Fruit fly (Drosophila melanogaster): ENCODE measurements around the gene Atg8b.

The Atg8b gene

dm6 chr3R:17718051-17718693 lies 6.7 kb downstream of the Atg8b start, which contains the start of gene osa:
Gene osa, minus strand, starts transcription at chr3R:17718350.
- TF ChIP-seq CG8478 (optimal IDR thresholded peaks at IDR 0.05) (no peak), usp (GFP tag; optimal IDR thresholded peaks at IDR 0.05) (no peak), Dll (optimal IDR thresholded peaks at IDR 0.05) (no peak), pan (optimal IDR thresholded peaks at IDR 0.05) (no peak), psq (optimal IDR thresholded peaks at IDR 0.05) (no peak)

dm6 chr3R:17716858-17717596 lies 7.8 kb downstream of the Atg8b start:
- TF ChIP-seq usp (GFP tag; optimal IDR thresholded peaks at IDR 0.05) (no peak), Dll (optimal IDR thresholded peaks at IDR 0.05) (peak; percentile 98), CG8478 (optimal IDR thresholded peaks at IDR 0.05) (peak; percentile 96)

- TF ChIP-seq CG8478 (optimal IDR thresholded peaks at IDR 0.05) (no peak), psq (optimal IDR thresholded peaks at IDR 0.05) (no peak), EcR (GFP tag; optimal IDR thresholded peaks at IDR 0.05) (peak in 1 of 2 experiments; percentile 34), Dll (optimal IDR thresholded peaks at IDR 0.05) (no peak), usp (GFP tag; optimal IDR thresholded peaks at IDR 0.05) (no peak), pan (optimal IDR thresholded peaks at IDR 0.05) (no peak)
These were observed 10.0 kb downstream of the Atg8b start for dm6 chr3R:17714773-17715344.

- TF ChIP-seq CG8478 (optimal IDR thresholded peaks at IDR 0.05) (no peak), pan (optimal IDR thresholded peaks at IDR 0.05) (peak; percentile 7)
These were observed 10.5 kb downstream of the Atg8b start for dm6 chr3R:17714370-17714769.

dm6 chr3R:17712623-17713521 lies 12.0 kb downstream of the Atg8b start:
- no peak for TF ChIP-seq EcR (GFP tag; optimal IDR thresholded peaks at IDR 0.05)
- TF ChIP-seq pan (optimal IDR thresholded peaks at IDR 0.05): no peak
- no peak for TF ChIP-seq psq (optimal IDR thresholded peaks at IDR 0.05)

- no peak for TF ChIP-seq Dll (optimal IDR thresholded peaks at IDR 0.05)
- no peak for TF ChIP-seq EcR (GFP tag; optimal IDR thresholded peaks at IDR 0.05)
- TF ChIP-seq CG8478 (optimal IDR thresholded peaks at IDR 0.05): no peak
- no peak for TF ChIP-seq psq (optimal IDR thresholded peaks at IDR 0.05)
These were observed 13.3 kb downstream of the Atg8b start for dm6 chr3R:17711646-17711975.

- no peak for TF ChIP-seq CG8478 (optimal IDR thresholded peaks at IDR 0.05)
- TF ChIP-seq Dll (optimal IDR thresholded peaks at IDR 0.05): peak; percentile 48
- TF ChIP-seq EcR (GFP tag; optimal IDR thresholded peaks at IDR 0.05): no peak
- no peak for TF ChIP-seq psq (optimal IDR thresholded peaks at IDR 0.05)
These were observed 13.8 kb downstream of the Atg8b start for dm6 chr3R:17710900-17711645.

dm6 chr3R:17710418-17710817 lies 14.4 kb downstream of the Atg8b start:
- no peak for TF ChIP-seq psq (optimal IDR thresholded peaks at IDR 0.05)
- TF ChIP-seq Dll (optimal IDR thresholded peaks at IDR 0.05): no peak
- TF ChIP-seq usp (GFP tag; optimal IDR thresholded peaks at IDR 0.05): no peak
- no peak for TF ChIP-seq CG8478 (optimal IDR thresholded peaks at IDR 0.05)
- TF ChIP-seq EcR (GFP tag; optimal IDR thresholded peaks at IDR 0.05): no peak
- TF ChIP-seq pan (optimal IDR thresholded peaks at IDR 0.05): no peak

- TF ChIP-seq EcR (GFP tag; optimal IDR thresholded peaks at IDR 0.05) (no peak), usp (GFP tag; optimal IDR thresholded peaks at IDR 0.05) (no peak), Dll (optimal IDR thresholded peaks at IDR 0.05) (no peak), pan (optimal IDR thresholded peaks at IDR 0.05) (no peak), psq (optimal IDR thresholded peaks at IDR 0.05) (no peak), CG8478 (optimal IDR thresholded peaks at IDR 0.05) (no peak)
These were observed 15.2 kb downstream of the Atg8b start for dm6 chr3R:17709623-17710145.

- TF ChIP-seq CG8478 (optimal IDR thresholded peaks at IDR 0.05): no peak
- no peak for TF ChIP-seq usp (GFP tag; optimal IDR thresholded peaks at IDR 0.05)
- no peak for TF ChIP-seq psq (optimal IDR thresholded peaks at IDR 0.05)
- TF ChIP-seq Dll (optimal IDR thresholded peaks at IDR 0.05): no peak
- no peak for TF ChIP-seq pan (optimal IDR thresholded peaks at IDR 0.05)
- TF ChIP-seq EcR (GFP tag; optimal IDR thresholded peaks at IDR 0.05): no peak
These were observed 15.9 kb downstream of the Atg8b start for dm6 chr3R:17708778-17709476.

dm6 chr3R:17707799-17708198 lies 17.1 kb downstream of the Atg8b start:
- TF ChIP-seq EcR (GFP tag; optimal IDR thresholded peaks at IDR 0.05) (no peak), usp (GFP tag; optimal IDR thresholded peaks at IDR 0.05) (no peak), Dll (optimal IDR thresholded peaks at IDR 0.05) (no peak), pan (optimal IDR thresholded peaks at IDR 0.05) (no peak), psq (optimal IDR thresholded peaks at IDR 0.05) (no peak), CG8478 (optimal IDR thresholded peaks at IDR 0.05) (no peak)
